Fruit fly (Drosophila melanogaster) whole organism, larva: ENCODE measurements around the gene CG43336.

Experiments
- noc ChIP-seq: fragments of 200-800 bp; sonication (Bioruptor generic); optimal IDR thresholded peaks from 3 replicates; lab custom pipeline; 2019; ENCODE audit warnings: missing biosample characterization, mild to moderate bottlenecking, missing genetic modification characterization, moderate library complexity

Gene CG43336

dm6 chr3R:15640006-15640405 is 3.0 kb downstream of the CG43336 start:
- TF ChIP-seq noc (tag; lab: Kevin White, UChicago), result no peak

- no peak for TF ChIP-seq noc (tag; lab: Kevin White, UChicago)
Measured at dm6 chr3R:15641320-15641952, 4.5 kb downstream of the CG43336 start.

dm6 chr3R:15642804-15643203 is 5.8 kb downstream of the CG43336 start:
- no peak for TF ChIP-seq noc (tag; lab: Kevin White, UChicago)

dm6 chr3R:15644733-15645132 is 7.8 kb downstream of the CG43336 start:
- TF ChIP-seq noc (tag; lab: Kevin White, UChicago), result no peak

- TF ChIP-seq noc (tag; lab: Kevin White, UChicago), result no peak
Measured at dm6 chr3R:15646899-15647443, 10.0 kb downstream of the CG43336 start.

- no peak for TF ChIP-seq noc (tag; lab: Kevin White, UChicago)
Measured at dm6 chr3R:15648898-15649297, 11.9 kb downstream of the CG43336 start.

- no peak for TF ChIP-seq noc (tag; lab: Kevin White, UChicago)
Measured at dm6 chr3R:15650250-15650649, 13.3 kb downstream of the CG43336 start.

- TF ChIP-seq noc (tag; lab: Kevin White, UChicago), result no peak
Measured at dm6 chr3R:15650669-15651068, 13.7 kb downstream of the CG43336 start.

dm6 chr3R:15651770-15652410 is 14.9 kb downstream of the CG43336 start:
- TF ChIP-seq noc (tag; lab: Kevin White, UChicago), result no peak

- no peak for TF ChIP-seq noc (tag; lab: Kevin White, UChicago)
Measured at dm6 chr3R:15652632-15653248, 15.8 kb downstream of the CG43336 start.

- no peak for TF ChIP-seq noc (tag; lab: Kevin White, UChicago)
Measured at dm6 chr3R:15653768-15654387, 16.9 kb downstream of the CG43336 start.

dm6 chr3R:15654870-15655269 is 17.9 kb downstream of the CG43336 start:
- no peak for TF ChIP-seq noc (tag; lab: Kevin White, UChicago)

- TF ChIP-seq noc (tag; lab: Kevin White, UChicago), result no peak
Measured at dm6 chr3R:15655415-15655814, 18.4 kb downstream of the CG43336 start.

- TF ChIP-seq noc (tag; lab: Kevin White, UChicago), result no peak
Measured at dm6 chr3R:15660460-15660859, 23.5 kb downstream of the CG43336 start.

- TF ChIP-seq noc (tag; lab: Kevin White, UChicago), result no peak
Measured at dm6 chr3R:15664321-15665172, 27.6 kb downstream of the CG43336 start.
